Worm (Caenorhabditis elegans): Measurements from ENCODE around the gene D1014.13.

- TF ChIP-seq nhr-28 (tag; optimal IDR thresholded peaks at IDR 0.05) (no peak), nhr-237 (tag; optimal IDR thresholded peaks at IDR 0.05) (no peak), ztf-11 (tag; optimal IDR thresholded peaks at IDR 0.05) (no peak)
Measured at ce11 chrV:8144515-8144914, 914 bp upstream of the D1014.13 start.

Measured in whole organism, mixed stage, embryonic.